Fruit fly (Drosophila melanogaster) whole organism: ENCODE measurements around the gene CG2938.
"Not testable (repeated sequence)": the region's sequence is repeated elsewhere in the genome, so short reads cannot be mapped to it uniquely, and the experiment has no call there.

ENCODE experiments used
- CG8478 ChIP-seq: fragments of >200 bp; optimal IDR thresholded peaks from 2 replicates; lab custom pipeline; 2018; ENCODE audit warnings: inconsistent platforms
- psq ChIP-seq: fragments of >200 bp; optimal IDR thresholded peaks from 2 replicates; lab custom pipeline; 2017
- usp ChIP-seq: fragments of >200 bp; optimal IDR thresholded peaks from 2 replicates; lab custom pipeline; 2017; ENCODE audit warnings: missing biosample characterization, missing genetic modification characterization, mixed read lengths

DNA sequence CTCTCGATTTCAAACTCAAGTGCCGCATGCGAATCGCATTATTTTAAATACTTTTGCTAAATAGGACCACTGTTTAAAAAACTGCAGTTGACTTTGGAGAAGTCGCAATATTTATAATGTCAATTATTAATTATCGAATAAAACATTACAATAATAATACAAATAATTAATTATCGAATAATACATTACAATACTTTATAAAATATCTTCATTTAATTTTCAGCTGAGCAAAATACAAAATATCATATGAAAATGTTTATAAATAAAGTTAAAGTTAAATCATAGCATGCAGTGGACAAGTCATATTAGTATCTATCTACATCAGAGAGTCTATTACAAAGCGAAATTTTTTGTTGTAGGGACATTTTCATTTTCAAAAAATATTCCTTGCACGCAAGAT lies 4.3 kb upstream of the CG2938 start, which contains the start of gene Gem4b:
- TF ChIP-seq CG8478; psq (lab: Kevin White, UChicago); usp (GFP tag; lab: Kevin White, UChicago): not testable (repeated sequence)
